Worm (Caenorhabditis elegans): ENCODE results near the gene zipt-17.

DNA sequence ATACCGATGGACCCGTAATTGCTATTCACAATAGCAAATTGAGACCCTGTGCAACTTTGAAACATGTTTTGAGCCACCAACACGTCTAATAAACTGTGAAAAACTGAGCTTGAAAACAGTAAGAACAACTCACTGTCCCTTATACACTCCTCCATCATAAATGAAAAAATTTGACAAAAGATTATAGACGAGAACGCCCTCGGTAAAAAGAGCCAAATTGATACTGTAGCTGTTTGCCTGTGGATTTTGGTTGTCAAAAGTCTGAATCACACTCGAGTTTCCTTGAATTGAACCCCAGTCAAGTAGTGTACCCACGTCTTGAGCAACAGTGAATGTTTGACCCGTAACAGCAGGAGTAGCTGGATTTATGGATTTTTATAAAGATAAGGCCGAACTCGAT lies 26.2 kb downstream of the zipt-17 start:
- no peak for TF ChIP-seq unc-39 (tag; optimal IDR thresholded peaks at IDR 0.05)
- no peak for TF ChIP-seq nhr-77 (tag; optimal IDR thresholded peaks at IDR 0.05)
- TF ChIP-seq ztf-4 (tag; optimal IDR thresholded peaks at IDR 0.05): no peak
- TF ChIP-seq ceh-82 (tag; optimal IDR thresholded peaks at IDR 0.05): no peak
- TF ChIP-seq elt-1 (tag; optimal IDR thresholded peaks at IDR 0.05): no peak
- no peak for TF ChIP-seq lin-13 (GFP tag; optimal IDR thresholded peaks at IDR 0.05)
- no peak for TF ChIP-seq unc-62 (GFP tag; optimal IDR thresholded peaks at IDR 0.05)
- TF ChIP-seq aly-2 (tag; optimal IDR thresholded peaks at IDR 0.05): no peak
